Worm (Caenorhabditis elegans): Measurements from ENCODE around the gene K09A11.1.
A peak's percentile ranks its signal among the peaks of the same experiment; 100 is the strongest.

Gene K09A11.1

DNA sequence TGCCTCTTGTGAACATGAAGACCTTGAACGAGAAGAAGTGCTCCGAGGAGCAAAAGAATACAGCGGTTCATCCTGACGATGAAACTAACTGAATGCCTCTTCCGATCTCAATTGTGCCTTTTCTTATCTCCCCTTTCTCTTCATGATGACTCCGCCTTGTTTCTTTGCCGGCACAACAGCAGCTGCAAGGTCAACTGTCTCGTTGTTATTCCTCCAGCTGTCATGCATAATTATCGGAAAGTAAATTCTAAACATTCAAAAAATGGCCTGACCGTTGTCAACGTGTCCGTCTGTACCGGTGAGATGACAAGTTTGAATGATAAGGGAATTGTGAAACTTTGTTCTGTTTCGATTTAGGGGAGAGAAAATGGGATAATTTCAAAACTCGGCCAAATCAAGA is 40.9 kb upstream of the K09A11.1 start, which contains the start of gene asp-4 (continued):
- TF ChIP-seq mel-28 (tag; optimal IDR thresholded peaks at IDR 0.05; ENCODE audit: borderline replicate concordance): no peak
- no peak for TF ChIP-seq B0261.1 (tag; optimal IDR thresholded peaks at IDR 0.05)
- TF ChIP-seq chd-7 (tag; optimal IDR thresholded peaks at IDR 0.05): no peak
- TF ChIP-seq lin-40 (tag; optimal IDR thresholded peaks at IDR 0.05): no peak
- TF ChIP-seq ztf-26 (tag; optimal IDR thresholded peaks at IDR 0.05): no peak
- no peak for TF ChIP-seq nfyb-1 (GFP tag; IDR thresholded peaks at IDR 0.05)

ce11 chrX:13223437-13223836 is 38.9 kb upstream of the K09A11.1 start, which contains the start of gene skr-20:
Gene skr-20 (minus strand): TSS chrX:13223537.
- no peak for TF ChIP-seq F55B11.4 (tag; optimal IDR thresholded peaks at IDR 0.05; ENCODE audit: borderline replicate concordance, insufficient read depth)
- no peak for TF ChIP-seq sptf-2 (GFP tag; optimal IDR thresholded peaks at IDR 0.05)
- no peak for TF ChIP-seq Y95B8A.8 (GFP tag; IDR thresholded peaks at IDR 0.05)
- TF ChIP-seq T26A5.8 (tag; optimal IDR thresholded peaks at IDR 0.05): no peak
- TF ChIP-seq lin-54 (GFP tag; optimal IDR thresholded peaks at IDR 0.05): no peak
- TF ChIP-seq B0035.1 (tag; optimal IDR thresholded peaks at IDR 0.05): no peak

DNA sequence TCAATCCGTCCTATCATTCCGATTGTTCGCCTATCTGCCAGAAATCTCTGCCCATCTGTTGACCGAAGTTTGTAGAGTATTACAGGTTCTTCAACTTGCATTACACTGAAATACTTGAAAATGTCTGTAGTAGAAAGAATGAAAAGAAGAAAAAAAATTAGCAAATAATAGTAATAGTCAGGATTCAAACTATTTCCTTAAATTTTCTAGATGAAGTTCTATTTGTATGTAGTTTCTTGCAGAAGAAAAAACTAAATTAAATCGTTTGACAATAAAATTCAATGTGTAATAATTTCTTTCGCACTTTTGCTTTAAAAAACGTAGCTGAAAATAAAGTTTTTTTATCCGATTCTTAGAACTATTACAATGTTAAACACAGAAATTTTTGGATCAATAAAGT is 37.7 kb upstream of the K09A11.1 start, which contains the start of gene skr-19:
Gene skr-19 (minus strand): TSS at position 101 of the 400 bp plus-strand sequence.
- no peak for TF ChIP-seq cebp-1 (GFP tag; IDR thresholded peaks at IDR 0.05)
- no peak for TF ChIP-seq cebp-1 (tag; optimal IDR thresholded peaks at IDR 0.05)
- TF ChIP-seq ztf-26 (tag; optimal IDR thresholded peaks at IDR 0.05): no peak
- no peak for TF ChIP-seq nfya-1 (tag; optimal IDR thresholded peaks at IDR 0.05; ENCODE audit: borderline replicate concordance, insufficient read depth)
- no peak for TF ChIP-seq snpc-1.1 (tag; optimal IDR thresholded peaks at IDR 0.05; ENCODE audit: insufficient read depth)
- no peak for TF ChIP-seq B0261.1 (tag; optimal IDR thresholded peaks at IDR 0.05)
- TF ChIP-seq fkh-3 (tag; optimal IDR thresholded peaks at IDR 0.05): no peak
- no peak for TF ChIP-seq K12H6.12 (tag; optimal IDR thresholded peaks at IDR 0.05)
- no peak for TF ChIP-seq aptf-3 (GFP tag; IDR thresholded peaks at IDR 0.05)

DNA sequence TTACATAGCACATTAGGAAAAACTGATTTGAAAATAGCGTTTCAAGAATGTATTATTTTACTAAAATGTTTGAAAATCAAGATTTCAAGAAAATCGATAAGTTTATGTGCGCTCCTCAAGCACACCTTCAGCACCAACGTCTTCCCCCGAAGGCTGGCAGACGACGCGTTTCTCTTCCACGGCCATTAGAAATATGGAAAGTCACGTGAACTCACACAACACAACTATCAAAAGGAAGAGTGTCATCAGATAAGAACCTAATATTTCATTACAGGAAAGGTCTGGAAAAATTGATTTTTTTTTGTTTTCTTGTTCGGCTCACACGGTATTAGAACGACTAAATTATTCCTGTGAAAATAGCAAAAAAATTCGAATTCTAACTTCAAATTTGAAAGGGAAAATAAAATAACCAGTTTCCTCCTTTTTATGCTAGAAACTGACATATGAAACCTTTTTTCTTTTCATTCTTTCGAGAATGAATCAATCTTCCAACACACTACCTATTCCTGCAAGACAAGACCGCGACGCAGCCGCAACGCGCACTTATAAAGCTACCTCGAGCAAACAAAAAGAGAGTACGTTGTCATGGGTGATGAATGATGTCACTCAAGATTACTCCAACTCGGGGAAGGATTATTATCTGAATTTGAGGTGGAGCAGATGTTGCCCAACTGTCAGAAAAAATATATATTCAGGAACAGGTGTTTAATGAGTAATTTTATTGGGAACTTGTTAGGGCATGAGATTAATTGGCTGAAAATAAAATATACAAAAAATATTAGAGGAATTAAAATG is 37.0 kb upstream of the K09A11.1 start:
- TF ChIP-seq Y79H2A.3 (GFP tag; conservative IDR thresholded peaks at IDR 0.05) (no peak), let-526 (GFP tag; IDR thresholded peaks at IDR 0.05) (no peak), akir-1 (GFP tag; optimal IDR thresholded peaks at IDR 0.05) (no peak), F52B5.7 (tag; optimal IDR thresholded peaks at IDR 0.05) (no peak), K12H6.12 (tag; optimal IDR thresholded peaks at IDR 0.05) (no peak), hsf-1 (GFP tag; IDR thresholded peaks at IDR 0.05) (0 out of 2 replicates have a peak, but pooled peaks have one; percentile 11), Y53G8AR.9 (GFP tag; conservative IDR thresholded peaks at IDR 0.05) (no peak), lin-35 (GFP tag; optimal IDR thresholded peaks at IDR 0.05) (no peak), ceh-40 (GFP tag; IDR thresholded peaks at IDR 0.05) (no peak), tbx-9 (tag; optimal IDR thresholded peaks at IDR 0.05; ENCODE audit: borderline replicate concordance) (no peak), ztf-22 (GFP tag; optimal IDR thresholded peaks at IDR 0.05) (no peak), lin-40 (tag; optimal IDR thresholded peaks at IDR 0.05) (peak; percentile 9), nhr-80 (tag; optimal IDR thresholded peaks at IDR 0.05) (peak; percentile 67), hmg-20 (GFP tag; IDR thresholded peaks at IDR 0.05) (no peak), B0019.2 (GFP tag; conservative IDR thresholded peaks at IDR 0.05) (no peak), madf-10 (tag; optimal IDR thresholded peaks at IDR 0.05) (no peak), unc-62 (GFP tag; optimal IDR thresholded peaks at IDR 0.05) (peak; percentile 29), madf-3 (GFP tag; IDR thresholded peaks at IDR 0.05) (peak; percentile 78; the same call in 1 of the 2 replicates), snpc-1.1 (tag; optimal IDR thresholded peaks at IDR 0.05; ENCODE audit: insufficient read depth) (no peak), hlh-12 (tag; optimal IDR thresholded peaks at IDR 0.05) (no peak)

All from whole organism, young adult.